Fruit fly (Drosophila melanogaster): ENCODE data around the gene psd.

psd gene

DNA sequence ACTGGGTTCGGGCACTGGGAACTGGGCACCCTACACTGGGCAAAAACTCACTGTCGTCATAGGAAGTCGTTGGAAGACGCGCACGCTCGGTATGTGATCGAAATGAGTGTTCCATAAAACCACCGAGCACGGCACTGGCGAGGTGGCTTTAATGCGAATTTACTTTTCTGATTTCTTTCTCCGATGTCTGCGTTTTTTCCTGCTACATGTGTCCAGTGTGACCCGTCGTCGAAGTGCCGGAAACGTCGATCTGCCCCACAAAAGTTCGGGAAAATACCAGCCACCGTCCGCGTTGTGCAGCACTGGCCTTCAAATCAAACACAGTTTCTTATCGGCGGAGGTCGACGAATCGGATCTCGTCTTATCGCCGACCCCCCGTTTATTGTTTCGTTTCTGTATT is 34.5 kb upstream of the psd start, which contains the start of gene Kdm5 (continued):
- TF ChIP-seq CG9727 (GFP tag; optimal IDR thresholded peaks at IDR 0.05) = peak; percentile 30
- peak; percentile 70; the same call in 2 of the 3 replicates for TF ChIP-seq CG11456 (GFP tag; IDR thresholded peaks at IDR 0.05)
- TF ChIP-seq Mad (GFP tag; optimal IDR thresholded peaks at IDR 0.05) = no peak
- no peak for TF ChIP-seq aop (GFP tag; IDR thresholded peaks at IDR 0.05)
- TF ChIP-seq gce (GFP tag; IDR thresholded peaks at IDR 0.05) = 0 out of 3 replicates have a peak, but pooled peaks have one; percentile 5
- TF ChIP-seq CkIIα-i1 (GFP tag; IDR thresholded peaks at IDR 0.05) = no peak
- TF ChIP-seq zf30C (GFP tag; optimal IDR thresholded peaks at IDR 0.05) = no peak
- TF ChIP-seq CG6813 (GFP tag; optimal IDR thresholded peaks at IDR 0.05) = peak; percentile 39
- TF ChIP-seq Adf1 (GFP tag; IDR thresholded peaks at IDR 0.05) = 0 out of 2 replicates have a peak, but pooled peaks have one; percentile 27
- no peak for TF ChIP-seq CG11085 (GFP tag; IDR thresholded peaks at IDR 0.05)
- no peak for TF ChIP-seq luna (GFP tag; optimal IDR thresholded peaks at IDR 0.05)
- TF ChIP-seq CG12236 (GFP tag; optimal IDR thresholded peaks at IDR 0.05) = no peak
- TF ChIP-seq ab (GFP tag; optimal IDR thresholded peaks at IDR 0.05) = no peak
- 0 out of 2 replicates have a peak, but pooled peaks have one; percentile 12 for TF ChIP-seq CG17328 (GFP tag; IDR thresholded peaks at IDR 0.05)
- peak; percentile 38 for TF ChIP-seq CG17186 (GFP tag; optimal IDR thresholded peaks at IDR 0.05)
- TF ChIP-seq CG8478 (optimal IDR thresholded peaks at IDR 0.05) = no peak
- peak; percentile 62 for TF ChIP-seq caup (GFP tag; optimal IDR thresholded peaks at IDR 0.05; ENCODE audit: severe bottlenecking)
- TF ChIP-seq ftz-f1 (GFP tag; optimal IDR thresholded peaks at IDR 0.05) = peak; percentile 88
- TF ChIP-seq CG4707 (GFP tag; optimal IDR thresholded peaks at IDR 0.05) = no peak
- no peak for TF ChIP-seq Tbp (GFP tag; optimal IDR thresholded peaks at IDR 0.05)
- no peak for TF ChIP-seq gsb-n (tag; optimal IDR thresholded peaks at IDR 0.05)
- peak; percentile 8 for TF ChIP-seq CG18262 (tag; optimal IDR thresholded peaks at IDR 0.05)
- no peak for TF ChIP-seq salm (tag; optimal IDR thresholded peaks at IDR 0.05)
- TF ChIP-seq CG10959 (GFP tag; IDR thresholded peaks at IDR 0.05) = no peak
- TF ChIP-seq D19B (GFP tag; optimal IDR thresholded peaks at IDR 0.05) = no peak
- peak; percentile 53 for TF ChIP-seq sens (GFP tag)
- TF ChIP-seq CG11560 (tag; IDR thresholded peaks at IDR 0.05) = no peak
- no peak for TF ChIP-seq CG10654 (GFP tag; optimal IDR thresholded peaks at IDR 0.05)
- peak; percentile 13 for TF ChIP-seq lilli (GFP tag; optimal IDR thresholded peaks at IDR 0.05)
- no peak for TF ChIP-seq CG3726 (GFP tag; IDR thresholded peaks at IDR 0.05)
- TF ChIP-seq CG17912 (GFP tag; optimal IDR thresholded peaks at IDR 0.05) = no peak
- no peak for TF ChIP-seq CG14441 (GFP tag; IDR thresholded peaks at IDR 0.05)
- no peak for TF ChIP-seq Poxn (GFP tag; IDR thresholded peaks at IDR 0.05)
- no peak for TF ChIP-seq CG32772 (GFP tag; IDR thresholded peaks at IDR 0.05)
- TF ChIP-seq CG4404 (GFP tag; IDR thresholded peaks at IDR 0.05) = peak; percentile 38; the same call in 1 of the 2 replicates
- no peak for TF ChIP-seq tgo (GFP tag; IDR thresholded peaks at IDR 0.05)
- no peak for TF ChIP-seq ERR (GFP tag; optimal IDR thresholded peaks at IDR 0.05)
- TF ChIP-seq YL-1 (GFP tag; optimal IDR thresholded peaks at IDR 0.05) = peak; percentile 65
- TF ChIP-seq gfzf (GFP tag; optimal IDR thresholded peaks at IDR 0.05) = peak; percentile 84
- TF ChIP-seq row (GFP tag; IDR thresholded peaks at IDR 0.05) = peak; percentile 44
- TF ChIP-seq tio (GFP tag; optimal IDR thresholded peaks at IDR 0.05) = no peak
- TF ChIP-seq CG10274 (GFP tag; optimal IDR thresholded peaks at IDR 0.05) = peak; percentile 65
- TF ChIP-seq Abd-B (GFP tag; optimal IDR thresholded peaks at IDR 0.05) = no peak
- TF ChIP-seq ci (GFP tag; IDR thresholded peaks at IDR 0.05) = peak; percentile 87
- TF ChIP-seq Gug (GFP tag; IDR thresholded peaks at IDR 0.05) = no peak; the same call in 3 of the 4 replicates
- no peak for TF ChIP-seq CG1602 (GFP tag; optimal IDR thresholded peaks at IDR 0.05)
- TF ChIP-seq Bteb2 (GFP tag; optimal IDR thresholded peaks at IDR 0.05) = no peak
- no peak for TF ChIP-seq CG13775 (GFP tag; optimal IDR thresholded peaks at IDR 0.05)
- TF ChIP-seq CG10321 (GFP tag; IDR thresholded peaks at IDR 0.05) = no peak
- peak; percentile 62 for TF ChIP-seq HmgZ (tag; optimal IDR thresholded peaks at IDR 0.05)
- TF ChIP-seq CG3995 (GFP tag; optimal IDR thresholded peaks at IDR 0.05) = no peak
- peak; percentile 93 for TF ChIP-seq Med (GFP tag)
- TF ChIP-seq CG11247 (GFP tag; IDR thresholded peaks at IDR 0.05) = peak; percentile 41; the same call in 1 of the 2 replicates

Measured in whole organism, embryonic.